Fruit fly (Drosophila melanogaster): ENCODE data around the gene CG9072.

The CG9072 gene

dm6 chrX:15085777-15086510 lies 9.9 kb downstream of the CG9072 start, which contains the start of the genes CG15027 and Dbct (continued):
- TF ChIP-seq mam (GFP tag; optimal IDR thresholded peaks at IDR 0.05) (peak; percentile 5), gce (GFP tag; IDR thresholded peaks at IDR 0.05) (no peak), CG31224 (GFP tag; IDR thresholded peaks at IDR 0.05) (peak; percentile 62), CG8290 (GFP tag; optimal IDR thresholded peaks at IDR 0.05) (peak; percentile 57), CG8290 (tag; optimal IDR thresholded peaks at IDR 0.05) (peak in 1 of 2 experiments; percentile 41), Rfx (GFP tag; IDR thresholded peaks at IDR 0.05) (peak; percentile 72), Bteb2 (GFP tag; optimal IDR thresholded peaks at IDR 0.05) (no peak), CHES-1-like (GFP tag; optimal IDR thresholded peaks at IDR 0.05) (peak; percentile 16), Nf-YC (tag; optimal IDR thresholded peaks at IDR 0.05) (peak; percentile 76), Poxn (GFP tag; IDR thresholded peaks at IDR 0.05) (0 out of 2 replicates have a peak, but pooled peaks have one; percentile 20), CG17186 (GFP tag; optimal IDR thresholded peaks at IDR 0.05) (no peak), ind (GFP tag; optimal IDR thresholded peaks at IDR 0.05) (peak; percentile 73), CG18476 (GFP tag; optimal IDR thresholded peaks at IDR 0.05) (no peak), Sry-δ (GFP tag; optimal IDR thresholded peaks at IDR 0.05) (peak; percentile 74), CG8281 (tag; optimal IDR thresholded peaks at IDR 0.05) (peak; percentile 30), gem (tag; optimal IDR thresholded peaks at IDR 0.05) (peak; percentile 82), scrt (GFP tag; optimal IDR thresholded peaks at IDR 0.05) (peak; percentile 5), CG17829 (tag; optimal IDR thresholded peaks at IDR 0.05) (peak; percentile 76), fru (optimal IDR thresholded peaks at IDR 0.05) (no peak), CG9437 (GFP tag; optimal IDR thresholded peaks at IDR 0.05) (peak; percentile 52), Adf1 (GFP tag; IDR thresholded peaks at IDR 0.05) (peak; percentile 29; the same call in 1 of the 2 replicates), cad (GFP tag; optimal IDR thresholded peaks at IDR 0.05) (no peak), CG15696 (tag; optimal IDR thresholded peaks at IDR 0.05) (peak; percentile 74), CG14710 (tag; optimal IDR thresholded peaks at IDR 0.05) (peak; percentile 71), CG16779 (GFP tag; IDR thresholded peaks at IDR 0.05) (no peak), jigr1 (GFP tag; IDR thresholded peaks at IDR 0.05) (no peak), yki (optimal IDR thresholded peaks at IDR 0.05) (no peak), CG7963 (GFP tag; IDR thresholded peaks at IDR 0.05; ENCODE audit: partially characterized antibody) (no peak), eyg (GFP tag; optimal IDR thresholded peaks at IDR 0.05) (no peak), Tbp (GFP tag; optimal IDR thresholded peaks at IDR 0.05) (no peak), CG11560 (tag; IDR thresholded peaks at IDR 0.05) (0 out of 3 replicates have a peak, but pooled peaks have one; percentile 39), B-H2 (GFP tag; optimal IDR thresholded peaks at IDR 0.05) (peak; percentile 70), CG10147 (GFP tag; optimal IDR thresholded peaks at IDR 0.05) (peak; percentile 55), CG3163 (GFP tag; optimal IDR thresholded peaks at IDR 0.05) (no peak), Oli (tag; optimal IDR thresholded peaks at IDR 0.05) (peak; percentile 61), chn (GFP tag; optimal IDR thresholded peaks at IDR 0.05) (no peak), CG10267 (tag; optimal IDR thresholded peaks at IDR 0.05) (peak; percentile 92), tx (GFP tag; optimal IDR thresholded peaks at IDR 0.05) (no peak), Spps (tag; optimal IDR thresholded peaks at IDR 0.05) (no peak), lmd (GFP tag; IDR thresholded peaks at IDR 0.05) (peak; percentile 64), CG13624 (GFP tag; optimal IDR thresholded peaks at IDR 0.05) (no peak), D (optimal IDR thresholded peaks at IDR 0.05) (no peak), D (GFP tag; optimal IDR thresholded peaks at IDR 0.05) (peak; percentile 30), croc (GFP tag; conservative IDR thresholded peaks at IDR 0.05) (peak; percentile 45), CG12104 (GFP tag; optimal IDR thresholded peaks at IDR 0.05) (peak; percentile 39), Dbx (GFP tag; IDR thresholded peaks at IDR 0.05) (peak; percentile 74; the same call in 2 of the 3 replicates), mld (GFP tag; IDR thresholded peaks at IDR 0.05; ENCODE audit: partially characterized antibody) (0 out of 3 replicates have a peak, but pooled peaks have one; percentile 49), CG1602 (GFP tag; optimal IDR thresholded peaks at IDR 0.05) (peak; percentile 55), sd (tag; optimal IDR thresholded peaks at IDR 0.05) (peak; percentile 87), CG17328 (GFP tag; IDR thresholded peaks at IDR 0.05) (peak; percentile 66), lov (optimal IDR thresholded peaks at IDR 0.05) (no peak), lov (GFP tag; IDR thresholded peaks at IDR 0.05) (no peak)

Measured in whole organism, embryonic.